Fruit fly (Drosophila melanogaster) whole organism, embryonic: Measurements from ENCODE around the gene CG42764.

ENCODE experiments used
- Atf-2 ChIP-seq: fragments of 200-800 bp; sonication (Bioruptor generic); optimal IDR thresholded peaks from 2 replicates; lab custom pipeline; 2016; ENCODE audit warnings: missing biosample characterization, missing genetic modification characterization
- BtbVII ChIP-seq: fragments of 200-800 bp; sonication (Bioruptor generic); optimal IDR thresholded peaks from 3 replicates; lab custom pipeline; 2017; ENCODE audit warnings: missing biosample characterization, mild to moderate bottlenecking, missing genetic modification characterization
- CG10565 ChIP-seq: fragments of 200-800 bp; sonication (Bioruptor generic); optimal IDR thresholded peaks from 3 replicates; lab custom pipeline; 2016; ENCODE audit warnings: missing biosample characterization, mild to moderate bottlenecking, missing genetic modification characterization
- CG11560 ChIP-seq: fragments of 200-800 bp; sonication (Bioruptor generic); IDR thresholded peaks from 3 replicates; pipeline ENCODE4 v1.3.6; 2022; ENCODE audit warnings: missing biosample characterization, missing genetic modification characterization
- CG11696 ChIP-seq: fragments of 200-800 bp; sonication (Bioruptor generic); IDR thresholded peaks from 2 replicates; pipeline ENCODE4 v1.3.6; 2022; ENCODE audit warnings: missing biosample characterization, missing genetic modification characterization
- CG14014 ChIP-seq: fragments of 200-800 bp; sonication (Bioruptor generic); IDR thresholded peaks from 2 replicates; pipeline ENCODE4 v1.3.6; 2022; ENCODE audit warnings: missing biosample characterization, missing genetic modification characterization
- CG1602 ChIP-seq: fragments of 200-800 bp; sonication (Bioruptor generic); optimal IDR thresholded peaks from 3 replicates; lab custom pipeline; 2016; ENCODE audit warnings: missing biosample characterization, missing genetic modification characterization
- CG16815 ChIP-seq: fragments of 200-800 bp; sonication (Bioruptor generic); optimal IDR thresholded peaks from 3 replicates; lab custom pipeline; 2017; ENCODE audit warnings: missing biosample characterization, mild to moderate bottlenecking, missing genetic modification characterization
- CG17829 ChIP-seq: fragments of 200-800 bp; optimal IDR thresholded peaks from 2 replicates; lab custom pipeline; 2019; ENCODE audit warnings: missing biosample characterization, mild to moderate bottlenecking, missing genetic modification characterization, moderate library complexity
- CG18619 ChIP-seq: fragments of 200-800 bp; sonication (Bioruptor generic); optimal IDR thresholded peaks from 3 replicates; lab custom pipeline; 2017; ENCODE audit warnings: missing biosample characterization, mild to moderate bottlenecking, missing genetic modification characterization
- CG2120 ChIP-seq: fragments of 200-800 bp; sonication (Bioruptor generic); optimal IDR thresholded peaks from 3 replicates; lab custom pipeline; 2016; ENCODE audit warnings: missing biosample characterization, missing genetic modification characterization
- CG31388 ChIP-seq: fragments of 200-800 bp; sonication (Bioruptor generic); optimal IDR thresholded peaks from 2 replicates; lab custom pipeline; 2016; ENCODE audit warnings: missing biosample characterization, missing genetic modification characterization
- CG33213 ChIP-seq: fragments of 200-800 bp; sonication (Bioruptor generic); optimal IDR thresholded peaks from 3 replicates; lab custom pipeline; 2016; ENCODE audit warnings: missing biosample characterization, missing genetic modification characterization
- CG42726 ChIP-seq: fragments of 200-800 bp; sonication (Bioruptor generic); IDR thresholded peaks from 2 replicates; pipeline ENCODE4 v1.3.6; 2022; ENCODE audit warnings: missing biosample characterization, missing genetic modification characterization; ENCODE audit not compliant: partially characterized antibody
- CG4360 ChIP-seq: fragments of 200-800 bp; sonication (Bioruptor generic); IDR thresholded peaks from 2 replicates; pipeline ENCODE4 v1.3.6; 2022; ENCODE audit warnings: missing biosample characterization, missing genetic modification characterization
- CG4404 ChIP-seq: fragments of 200-800 bp; sonication (Bioruptor generic); IDR thresholded peaks from 2 replicates; pipeline ENCODE4 v1.3.6; 2022; ENCODE audit warnings: missing biosample characterization, missing genetic modification characterization
- CG8089 ChIP-seq: fragments of 200-800 bp; sonication (Bioruptor generic); optimal IDR thresholded peaks from 3 replicates; lab custom pipeline; 2016; ENCODE audit warnings: missing biosample characterization, missing genetic modification characterization
- CG8290 ChIP-seq, 3 experiments: fragments of 200-800 bp; sonication (Bioruptor generic); optimal IDR thresholded peaks; 2 replicates each; lab custom pipeline; 2016 to 2019; ENCODE audit warnings: missing biosample characterization in 3 of 3, missing genetic modification characterization in 3 of 3, mild to moderate bottlenecking in 2 of 3, moderate library complexity in 1 of 3
- CG9437 ChIP-seq: fragments of 200-800 bp; sonication (Bioruptor generic); optimal IDR thresholded peaks from 2 replicates; lab custom pipeline; 2018; ENCODE audit warnings: missing biosample characterization, mild to moderate bottlenecking, missing genetic modification characterization
- CG9932 ChIP-seq: fragments of 200-800 bp; sonication (Bioruptor generic); IDR thresholded peaks from 2 replicates; pipeline ENCODE4 v1.3.6; 2022; ENCODE audit warnings: missing biosample characterization, missing genetic modification characterization
- Dad ChIP-seq: fragments of 200-800 bp; sonication (Bioruptor generic); optimal IDR thresholded peaks from 3 replicates; lab custom pipeline; 2016; ENCODE audit warnings: missing biosample characterization, missing genetic modification characterization
- Dfd ChIP-seq, 2 experiments: fragments of >200 bp; optimal IDR thresholded peaks; 2 replicates each; lab custom pipeline; 2017; ENCODE audit warnings: missing biosample characterization in 2 of 2, missing genetic modification characterization in 2 of 2
- Eip74EF ChIP-seq, 2 experiments: fragments of 200-800 bp in 1 of 2; fragments of >200 bp in 1 of 2; sonication (Bioruptor generic) in 1 of 2; optimal IDR thresholded peaks; 2 replicates each; lab custom pipeline; 2017 to 2019; ENCODE audit warnings: missing biosample characterization in 2 of 2, missing genetic modification characterization in 2 of 2, mild to moderate bottlenecking in 1 of 2, moderate library complexity in 1 of 2
- Elba2 ChIP-seq: fragments of 200-800 bp; sonication (Bioruptor generic); optimal IDR thresholded peaks from 3 replicates; lab custom pipeline; 2016; ENCODE audit warnings: missing biosample characterization, missing genetic modification characterization
- H15 ChIP-seq: fragments of 200-800 bp; sonication (Bioruptor generic); IDR thresholded peaks from 3 replicates; pipeline ENCODE4 v1.3.6; 2022; ENCODE audit warnings: missing biosample characterization, missing genetic modification characterization
- H2.0 ChIP-seq: fragments of 200-800 bp; sonication (Bioruptor generic); IDR thresholded peaks from 2 replicates; pipeline ENCODE4 v1.3.6; 2022; ENCODE audit warnings: missing biosample characterization, missing genetic modification characterization
- MTF-1 ChIP-seq: fragments of 200-800 bp; sonication (Bioruptor generic); optimal IDR thresholded peaks from 2 replicates; lab custom pipeline; 2018; ENCODE audit warnings: missing biosample characterization, mild to moderate bottlenecking, missing genetic modification characterization, borderline replicate concordance
- NFAT ChIP-seq: fragments of 200-800 bp; sonication (Bioruptor generic); IDR thresholded peaks from 2 replicates; pipeline ENCODE4 v1.3.6; 2022; ENCODE audit warnings: missing biosample characterization, missing genetic modification characterization
- Sry-δ ChIP-seq: fragments of 200-800 bp; sonication (Bioruptor generic); optimal IDR thresholded peaks from 2 replicates; lab custom pipeline; 2016; ENCODE audit warnings: missing biosample characterization, missing genetic modification characterization
- Taf1 ChIP-seq: fragments of 200-800 bp; sonication (Bioruptor generic); IDR thresholded peaks from 2 replicates; pipeline ENCODE4 v1.3.6; 2022; ENCODE audit warnings: missing biosample characterization, missing genetic modification characterization
- Tbp ChIP-seq: fragments of >200 bp; optimal IDR thresholded peaks from 2 replicates; lab custom pipeline; 2018; ENCODE audit warnings: missing biosample characterization, missing genetic modification characterization
- abd-A ChIP-seq: fragments of 200-800 bp; sonication (Bioruptor generic); optimal IDR thresholded peaks from 3 replicates; lab custom pipeline; 2019; ENCODE audit warnings: missing biosample characterization, mild to moderate bottlenecking, missing genetic modification characterization, moderate library complexity
- caup ChIP-seq: fragments of 200-800 bp; sonication (Bioruptor generic); optimal IDR thresholded peaks from 3 replicates; lab custom pipeline; 2017; ENCODE audit warnings: missing biosample characterization, mild to moderate bottlenecking, missing genetic modification characterization, moderate library complexity; ENCODE audit not compliant: severe bottlenecking
- cg ChIP-seq: fragments of 200-800 bp; sonication (Bioruptor generic); optimal IDR thresholded peaks from 3 replicates; lab custom pipeline; 2019; ENCODE audit warnings: missing biosample characterization, mild to moderate bottlenecking, missing genetic modification characterization, moderate library complexity
- chif ChIP-seq, 2 experiments: fragments of 200-800 bp; sonication (Bioruptor generic); optimal IDR thresholded peaks; 3 replicates each; lab custom pipeline; 2016; ENCODE audit warnings: missing biosample characterization in 2 of 2, missing genetic modification characterization in 2 of 2
- crp ChIP-seq, 2 experiments: fragments of 200-800 bp; sonication (Bioruptor generic); optimal IDR thresholded peaks; 2 replicates in 1 of 2; 3 replicates in 1 of 2; lab custom pipeline; 2017; ENCODE audit warnings: missing biosample characterization in 2 of 2, missing genetic modification characterization in 2 of 2, mild to moderate bottlenecking in 1 of 2, moderate library complexity in 1 of 2
- dysf ChIP-seq: fragments of 200-800 bp; sonication (Bioruptor generic); IDR thresholded peaks from 3 replicates; pipeline ENCODE4 v1.3.6; 2022; ENCODE audit warnings: missing biosample characterization, missing genetic modification characterization
- fu2 ChIP-seq: fragments of 200-800 bp; sonication (Bioruptor generic); optimal IDR thresholded peaks from 2 replicates; lab custom pipeline; 2016; ENCODE audit warnings: missing biosample characterization, missing genetic modification characterization
- gcm2 ChIP-seq: fragments of 200-800 bp; sonication (Bioruptor generic); optimal IDR thresholded peaks from 2 replicates; lab custom pipeline; 2016; ENCODE audit warnings: missing biosample characterization, missing genetic modification characterization
- klu ChIP-seq: fragments of 200-800 bp; sonication (Bioruptor generic); IDR thresholded peaks from 2 replicates; pipeline ENCODE4 v1.3.6; 2022; ENCODE audit warnings: missing biosample characterization, missing genetic modification characterization
- kni ChIP-seq: fragments of 200-800 bp; sonication (Bioruptor generic); optimal IDR thresholded peaks from 3 replicates; lab custom pipeline; 2017; ENCODE audit warnings: mild to moderate bottlenecking, missing biosample characterization, missing genetic modification reagents, missing genetic modification characterization
- org-1 ChIP-seq: fragments of 200-800 bp; sonication (Bioruptor generic); optimal IDR thresholded peaks from 2 replicates; lab custom pipeline; 2017; ENCODE audit warnings: missing biosample characterization, missing genetic modification characterization
- otp ChIP-seq: fragments of 200-800 bp; sonication (Bioruptor generic); IDR thresholded peaks from 3 replicates; pipeline ENCODE4, ENCODE4 v1.3.6; 2022; ENCODE audit warnings: missing biosample characterization, missing genetic modification characterization
- ranshi ChIP-seq: fragments of 200-800 bp; sonication (Bioruptor generic); IDR thresholded peaks from 2 replicates; pipeline ENCODE4 v1.3.6; 2022; ENCODE audit warnings: missing biosample characterization, missing genetic modification characterization
- repo ChIP-seq: fragments of 200-800 bp; sonication (Bioruptor generic); optimal IDR thresholded peaks from 2 replicates; lab custom pipeline; 2016; ENCODE audit warnings: missing biosample characterization, missing genetic modification characterization
- rib ChIP-seq: fragments of 200-800 bp; sonication (Bioruptor generic); IDR thresholded peaks from 2 replicates; pipeline ENCODE4 v1.3.6; 2022; ENCODE audit warnings: missing biosample characterization, missing genetic modification characterization
- ro ChIP-seq: fragments of 200-800 bp; sonication (Bioruptor generic); IDR thresholded peaks from 2 replicates; pipeline ENCODE4 v1.3.6; 2022; ENCODE audit warnings: missing biosample characterization, missing genetic modification characterization
- sna ChIP-seq: fragments of 200-800 bp; sonication (Bioruptor generic); IDR thresholded peaks from 2 replicates; pipeline ENCODE4 v1.3.6; 2022; ENCODE audit warnings: missing biosample characterization, missing genetic modification characterization; ENCODE audit not compliant: partially characterized antibody
- tap ChIP-seq: fragments of 200-800 bp; optimal IDR thresholded peaks from 3 replicates; lab custom pipeline; 2019; ENCODE audit warnings: missing biosample characterization, mild to moderate bottlenecking, missing genetic modification characterization, moderate library complexity
- unc-4 ChIP-seq: fragments of 200-800 bp; sonication (Bioruptor generic); IDR thresholded peaks from 2 replicates; pipeline ENCODE4 v1.3.6; 2022; ENCODE audit warnings: missing biosample characterization, missing genetic modification characterization; ENCODE audit not compliant: partially characterized antibody
- wor ChIP-seq: fragments of 200-800 bp; sonication (Bioruptor generic); IDR thresholded peaks from 2 replicates; pipeline ENCODE4 v1.3.6; 2022; ENCODE audit warnings: missing biosample characterization, missing genetic modification characterization

CG42764 gene

dm6 chr3L:20470991-20471498 lies 5.2 kb upstream of the CG42764 start (continued):
- TF ChIP-seq sna (GFP tag; lab: Robert Waterston, UW) (no peak), org-1 (GFP tag; lab: Kevin White, UChicago) (peak; percentile 55), Eip74EF (GFP tag; optimal IDR thresholded peaks at IDR 0.05; lab: Kevin White, UChicago) (peak in 1 of 2 experiments; percentile 1), caup (GFP tag; lab: Kevin White, UChicago) (peak; percentile 18), CG4404 (0 out of 2 replicates have a peak, but pooled peaks have one; percentile 14), Dad (GFP tag; lab: Kevin White, UChicago) (no peak), CG2120 (GFP tag; lab: Kevin White, UChicago) (no peak), CG11696 (GFP tag; lab: Robert Waterston, UW) (peak; percentile 26; the same call in 1 of the 2 replicates), chif (GFP tag; optimal IDR thresholded peaks at IDR 0.05; lab: Kevin White, UChicago) (no peak), H15 (GFP tag; lab: Robert Waterston, UW) (no peak), CG4360 (GFP tag; lab: Robert Waterston, UW) (no peak), CG42726 (GFP tag; lab: Robert Waterston, UW) (no peak), CG9932 (GFP tag; lab: Robert Waterston, UW) (no peak), CG33213 (GFP tag; lab: Kevin White, UChicago) (no peak), gcm2 (GFP tag; lab: Kevin White, UChicago) (no peak), Tbp (GFP tag; lab: Kevin White, UChicago) (no peak), CG8290 (GFP tag; optimal IDR thresholded peaks at IDR 0.05; lab: Kevin White, UChicago) (no peak), CG8290 (tag; optimal IDR thresholded peaks at IDR 0.05; lab: Kevin White, UChicago) (peak in 1 of 2 experiments; percentile 34), Taf1 (GFP tag; lab: Robert Waterston, UW) (no peak), CG14014 (GFP tag; lab: Robert Waterston, UW) (peak; percentile 58; the same call in 1 of the 2 replicates), CG8089 (GFP tag; lab: Kevin White, UChicago) (no peak), MTF-1 (peak; percentile 25), NFAT (GFP tag; lab: Robert Waterston, UW) (no peak), CG16815 (GFP tag; lab: Kevin White, UChicago) (no peak), Dfd (GFP tag; optimal IDR thresholded peaks at IDR 0.05; lab: Kevin White, UChicago) (no peak), unc-4 (no peak), CG10565 (GFP tag; lab: Kevin White, UChicago) (no peak), wor (GFP tag; lab: Robert Waterston, UW) (peak; percentile 30), CG17829 (tag; lab: Kevin White, UChicago) (peak; percentile 48), kni (no peak), abd-A (no peak), repo (no peak), cg (GFP tag; lab: Kevin White, UChicago) (no peak), Sry-δ (no peak), CG9437 (no peak), Atf-2 (no peak), klu (no peak), H2.0 (peak; percentile 54), dysf (peak; percentile 74), fu2 (GFP tag; lab: Kevin White, UChicago) (no peak), ranshi (GFP tag; lab: Robert Waterston, UW) (peak; percentile 43; the same call in 1 of the 2 replicates), CG1602 (GFP tag; lab: Kevin White, UChicago) (peak; percentile 8), CG18619 (no peak), CG31388 (GFP tag; lab: Kevin White, UChicago) (no peak), tap (tag; lab: Kevin White, UChicago) (peak; percentile 68), CG11560 (tag; lab: Robert Waterston, UW) (no peak), BtbVII (GFP tag; lab: Kevin White, UChicago) (peak; percentile 58), ro (no peak), crp (GFP tag; optimal IDR thresholded peaks at IDR 0.05; lab: Kevin White, UChicago) (no peak), Elba2 (GFP tag; lab: Kevin White, UChicago) (no peak), rib (GFP tag; lab: Robert Waterston, UW) (peak; percentile 23; the same call in 1 of the 2 replicates), otp (GFP tag; lab: Robert Waterston, UW) (no peak)
